Worm (Caenorhabditis elegans) whole organism, L4 larva: ENCODE measurements around the gene sqst-3.

Experiments used
- F26F4.8 ChIP-seq: fragments of 200-800 bp; sonication (Bioruptor generic); conservative IDR thresholded peaks from 2 replicates; pipeline ENCODE4 v1.3.6; 2022; ENCODE audit warnings: missing genetic modification characterization, missing compliant biosample characterization
- F44E2.7 ChIP-seq: fragments of 200-800 bp; sonication (Bioruptor generic); IDR thresholded peaks from 2 replicates; pipeline ENCODE4 v2.1.2; 2022; ENCODE audit warnings: missing genetic modification characterization, missing compliant biosample characterization
- T26A8.4 ChIP-seq: fragments of 200-800 bp; sonication (Bioruptor generic); IDR thresholded peaks from 2 replicates; pipeline ENCODE4 v1.3.6; 2022; ENCODE audit warnings: missing genetic modification characterization, missing compliant biosample characterization
- Y48G9A.11 ChIP-seq: fragments of 200-800 bp; sonication (Bioruptor generic); IDR thresholded peaks from 2 replicates; pipeline ENCODE4 v1.3.6; 2022; ENCODE audit warnings: missing genetic modification reagents, missing genetic modification characterization, missing compliant biosample characterization
- Y75B8A.6 ChIP-seq: fragments of 200-800 bp; sonication (Bioruptor generic); IDR thresholded peaks from 2 replicates; pipeline ENCODE4 v1.3.6; 2022; ENCODE audit warnings: missing genetic modification reagents, missing genetic modification characterization, missing compliant biosample characterization
- ZK337.2 ChIP-seq: fragments of 200-800 bp; sonication (Bioruptor generic); IDR thresholded peaks from 2 replicates; pipeline ENCODE4 v1.3.6; 2022; ENCODE audit warnings: missing genetic modification reagents, missing genetic modification characterization, missing compliant biosample characterization
- ama-1 ChIP-seq: fragments of 150-350 bp; optimal IDR thresholded peaks from 2 replicates; lab custom pipeline; 2014; ENCODE audit warnings: inconsistent platforms, mixed read lengths
- arid-1 ChIP-seq: fragments of 200-800 bp; sonication (Bioruptor generic); conservative IDR thresholded peaks from 2 replicates; pipeline ENCODE4 v1.3.6; 2022; ENCODE audit warnings: missing genetic modification reagents, missing genetic modification characterization, missing compliant biosample characterization
- ceh-20 ChIP-seq: fragments of 200-800 bp; sonication (Bioruptor generic); IDR thresholded peaks from 2 replicates; pipeline ENCODE4 v1.3.6; 2022; ENCODE audit warnings: missing genetic modification reagents, missing genetic modification characterization, missing compliant biosample characterization
- ceh-32 ChIP-seq: sonication (generic microtip); optimal IDR thresholded peaks from 2 replicates; lab custom pipeline; 2016; ENCODE audit warnings: mild to moderate bottlenecking, missing genetic modification characterization, missing compliant biosample characterization; ENCODE audit not compliant: poor library complexity
- ceh-44 ChIP-seq: fragments of 200-800 bp; sonication (Bioruptor generic); IDR thresholded peaks from 2 replicates; pipeline ENCODE4 v1.3.6; 2022; ENCODE audit warnings: missing genetic modification reagents, missing genetic modification characterization, missing compliant biosample characterization
- ces-1 ChIP-seq: fragments of 150-350 bp; sonication (generic microtip); optimal IDR thresholded peaks from 4 replicates; lab custom pipeline; 2014; ENCODE audit warnings: missing biosample characterization, missing genetic modification reagents, missing genetic modification characterization
- cey-2 ChIP-seq: sonication (generic microtip); optimal IDR thresholded peaks from 3 replicates; lab custom pipeline; 2017; ENCODE audit warnings: missing genetic modification characterization, mild to moderate bottlenecking, missing compliant biosample characterization, antibody characterized with exemption, borderline replicate concordance; ENCODE audit not compliant: insufficient read depth
- ctbp-1 ChIP-seq: fragments of 200-800 bp; sonication (Bioruptor generic); IDR thresholded peaks from 2 replicates; pipeline ENCODE4 v1.3.6; 2022; ENCODE audit warnings: missing genetic modification reagents, missing genetic modification characterization, missing compliant biosample characterization
- daf-16 ChIP-seq, 3 experiments: sonication (generic microtip); optimal IDR thresholded peaks; 2 replicates each; lab custom pipeline; 2016 to 2017; ENCODE audit warnings: missing genetic modification characterization in 3 of 3, missing genetic modification reagents in 3 of 3, mild to moderate bottlenecking in 2 of 3, missing compliant biosample characterization in 2 of 3, missing biosample characterization in 1 of 3, moderate library complexity in 1 of 3
- dmd-6 ChIP-seq: fragments of 200-800 bp; sonication (Bioruptor generic); IDR thresholded peaks from 2 replicates; pipeline ENCODE4 v1.3.6; 2022; ENCODE audit warnings: missing genetic modification reagents, missing genetic modification characterization, missing compliant biosample characterization
- dmd-9 ChIP-seq: fragments of 200-800 bp; sonication (Bioruptor generic); IDR thresholded peaks from 2 replicates; pipeline ENCODE4 v1.3.6; 2022; ENCODE audit warnings: missing genetic modification reagents, missing genetic modification characterization, missing compliant biosample characterization
- dve-1 ChIP-seq: sonication (generic microtip); optimal IDR thresholded peaks from 2 replicates; lab custom pipeline; 2017; ENCODE audit warnings: antibody characterized with exemption, mild to moderate bottlenecking, missing genetic modification characterization, missing compliant biosample characterization; ENCODE audit not compliant: insufficient read depth
- egl-43 ChIP-seq: fragments of 200-800 bp; sonication (Bioruptor generic); IDR thresholded peaks from 2 replicates; pipeline ENCODE4 v1.3.6; 2022; ENCODE audit warnings: missing genetic modification reagents, missing genetic modification characterization, missing compliant biosample characterization
- gei-8 ChIP-seq: fragments of 200-800 bp; sonication (Bioruptor generic); optimal IDR thresholded peaks from 2 replicates; lab custom pipeline; 2018; ENCODE audit warnings: mild to moderate bottlenecking, missing genetic modification characterization, missing compliant biosample characterization
- hlh-11 ChIP-seq: fragments of 200-800 bp; sonication (Bioruptor generic); optimal IDR thresholded peaks from 2 replicates; lab custom pipeline; 2018; ENCODE audit warnings: mild to moderate bottlenecking, missing genetic modification characterization, missing compliant biosample characterization
- lin-1 ChIP-seq: fragments of 200-800 bp; sonication (Bioruptor generic); IDR thresholded peaks from 2 replicates; pipeline ENCODE4 v1.3.6; 2022; ENCODE audit warnings: missing genetic modification reagents, missing genetic modification characterization, missing compliant biosample characterization
- lin-13 ChIP-seq: fragments of 150-350 bp; optimal IDR thresholded peaks from 2 replicates; lab custom pipeline; 2014; ENCODE audit warnings: missing biosample characterization, missing genetic modification reagents, missing genetic modification characterization
- madf-9 ChIP-seq: fragments of 200-800 bp; sonication (Bioruptor generic); conservative IDR thresholded peaks from 2 replicates; pipeline ENCODE4 v1.3.6; 2022; ENCODE audit warnings: missing genetic modification reagents, missing genetic modification characterization, missing compliant biosample characterization
- mdl-1 ChIP-seq, 2 experiments: fragments of 150-350 bp in 1 of 2; sonication (generic microtip) in 1 of 2; optimal IDR thresholded peaks; 2 replicates each; lab custom pipeline; 2014 to 2017; ENCODE audit warnings: missing biosample characterization in 2 of 2, missing genetic modification characterization in 2 of 2
- mdt-29 ChIP-seq: fragments of 200-800 bp; sonication (Bioruptor generic); IDR thresholded peaks from 2 replicates; pipeline ENCODE4 v1.3.6; 2022; ENCODE audit warnings: missing genetic modification reagents, missing genetic modification characterization, missing compliant biosample characterization
- mxl-3 ChIP-seq: fragments of 200-800 bp; sonication (Bioruptor generic); optimal IDR thresholded peaks from 2 replicates; lab custom pipeline; 2018; ENCODE audit warnings: mild to moderate bottlenecking, missing genetic modification characterization, missing compliant biosample characterization
- nhr-102 ChIP-seq: sonication (generic microtip); optimal IDR thresholded peaks from 2 replicates; lab custom pipeline; 2016; ENCODE audit warnings: mild to moderate bottlenecking, missing genetic modification characterization, moderate library complexity, missing compliant biosample characterization
- nhr-11 ChIP-seq: fragments of 150-350 bp; optimal IDR thresholded peaks from 2 replicates; lab custom pipeline; 2014; ENCODE audit warnings: missing biosample characterization, missing genetic modification characterization
- nhr-111 ChIP-seq: fragments of 200-800 bp; sonication (Bioruptor generic); optimal IDR thresholded peaks from 2 replicates; lab custom pipeline; 2018; ENCODE audit warnings: mild to moderate bottlenecking, missing genetic modification characterization, missing compliant biosample characterization
- nhr-28 ChIP-seq: fragments of 150-350 bp; optimal IDR thresholded peaks from 2 replicates; lab custom pipeline; 2014; ENCODE audit warnings: missing biosample characterization, missing genetic modification characterization
- nhr-42 ChIP-seq: fragments of 200-800 bp; sonication (Bioruptor generic); IDR thresholded peaks from 2 replicates; pipeline ENCODE4 v1.3.6; 2022; ENCODE audit warnings: missing genetic modification characterization, missing compliant biosample characterization
- nhr-77 ChIP-seq: fragments of 150-350 bp; optimal IDR thresholded peaks from 2 replicates; lab custom pipeline; 2014; ENCODE audit warnings: missing biosample characterization, missing genetic modification characterization
- php-3 ChIP-seq: fragments of 200-800 bp; sonication (Bioruptor generic); IDR thresholded peaks from 2 replicates; pipeline ENCODE4 v1.3.6; 2022; ENCODE audit warnings: missing genetic modification reagents, missing genetic modification characterization, missing compliant biosample characterization
- pqm-1 ChIP-seq: sonication (generic microtip); optimal IDR thresholded peaks from 2 replicates; lab custom pipeline; 2017; ENCODE audit warnings: missing biosample characterization, missing genetic modification characterization
- sdz-12 ChIP-seq: fragments of 200-800 bp; sonication (Bioruptor generic); optimal IDR thresholded peaks from 2 replicates; lab custom pipeline; 2018; ENCODE audit warnings: mild to moderate bottlenecking, missing genetic modification characterization, missing compliant biosample characterization
- set-16 ChIP-seq: fragments of 200-800 bp; sonication (Bioruptor generic); IDR thresholded peaks from 2 replicates; pipeline ENCODE4 v1.3.6; 2022; ENCODE audit warnings: missing genetic modification reagents, missing genetic modification characterization, missing compliant biosample characterization
- unc-39 ChIP-seq: sonication (generic microtip); optimal IDR thresholded peaks from 2 replicates; lab custom pipeline; 2017; ENCODE audit warnings: missing biosample characterization, missing genetic modification characterization
- unc-62 ChIP-seq, 3 experiments: fragments of 150-350 bp in 1 of 3; sonication (generic microtip); optimal IDR thresholded peaks in 2 of 3; peaks in 1 of 3; 1 replicate in 1 of 3; 2 replicates in 2 of 3; lab custom pipeline; 2014 to 2017; ENCODE audit warnings: missing biosample characterization in 3 of 3, missing genetic modification characterization in 3 of 3, missing genetic modification reagents in 3 of 3, missing genotype in 1 of 3
- zfp-3 ChIP-seq: fragments of 200-800 bp; sonication (Bioruptor generic); conservative IDR thresholded peaks from 2 replicates; pipeline ENCODE4 v1.3.6; 2022; ENCODE audit warnings: missing genetic modification reagents, missing genetic modification characterization, missing compliant biosample characterization

sqst-3 gene

ce11 chrV:19205450-19205849, 25.1 kb upstream of the sqst-3 start (continued):
- TF ChIP-seq ces-1 = no peak
- 0 out of 2 replicates have a peak, but pooled peaks have one; percentile 54 for TF ChIP-seq lin-1 (GFP tag; lab: Robert Waterston, UW)
- no peak for TF ChIP-seq ZK337.2
- no peak for TF ChIP-seq madf-9
- no peak for TF ChIP-seq ctbp-1 (GFP tag; lab: Robert Waterston, UW)
- TF ChIP-seq nhr-42 (GFP tag; lab: Robert Waterston, UW) = no peak
- TF ChIP-seq nhr-77 (tag; lab: Kevin White, UChicago) = peak; percentile 32
- TF ChIP-seq ceh-32 (tag; lab: Kevin White, UChicago) = no peak
- no peak for TF ChIP-seq T26A8.4 (GFP tag; lab: Robert Waterston, UW)
- TF ChIP-seq pqm-1 (tag; lab: Kevin White, UChicago) = peak; percentile 22
- no peak for TF ChIP-seq egl-43 (GFP tag; lab: Robert Waterston, UW)
- no peak for TF ChIP-seq zfp-3
- TF ChIP-seq set-16 (GFP tag; lab: Robert Waterston, UW) = no peak
- no peak for TF ChIP-seq ceh-44 (GFP tag; lab: Robert Waterston, UW)
- TF ChIP-seq unc-62 (GFP tag; optimal IDR thresholded peaks at IDR 0.05 in 1 of 2; lab: Kevin White, UChicago) = no peak
- TF ChIP-seq unc-62 (tag; optimal IDR thresholded peaks at IDR 0.05; lab: Kevin White, UChicago) = no peak
- TF ChIP-seq nhr-111 (GFP tag; lab: Kevin White, UChicago) = no peak
- TF ChIP-seq mdt-29 = no peak
- TF ChIP-seq unc-39 (tag; lab: Kevin White, UChicago) = no peak
- no peak for TF ChIP-seq gei-8 (GFP tag; lab: Kevin White, UChicago)

ce11 chrV:19206911-19207310, 23.7 kb upstream of the sqst-3 start:
- peak; percentile 86 for TF ChIP-seq dmd-6 (GFP tag; lab: Robert Waterston, UW)
- no peak for TF ChIP-seq ama-1 (lab: Kevin White, UChicago)
- TF ChIP-seq nhr-42 (GFP tag; lab: Robert Waterston, UW) = no peak
- peak in 1 of 2 experiments; percentile 13 for TF ChIP-seq mdl-1 (tag; optimal IDR thresholded peaks at IDR 0.05; lab: Kevin White, UChicago)
- TF ChIP-seq nhr-11 = no peak
- peak; percentile 78 for TF ChIP-seq pqm-1 (tag; lab: Kevin White, UChicago)
- no peak for TF ChIP-seq daf-16 (GFP tag; optimal IDR thresholded peaks at IDR 0.05; lab: Kevin White, UChicago)
- peak; percentile 75 for TF ChIP-seq daf-16 (tag; optimal IDR thresholded peaks at IDR 0.05; lab: Kevin White, UChicago)
- peak; percentile 6 for TF ChIP-seq mxl-3 (GFP tag; lab: Kevin White, UChicago)
- TF ChIP-seq nhr-28 = peak; percentile 59
- peak; percentile 84 for TF ChIP-seq php-3 (GFP tag; lab: Robert Waterston, UW)
- TF ChIP-seq sdz-12 (GFP tag; lab: Kevin White, UChicago) = no peak
- no peak for TF ChIP-seq ceh-32 (tag; lab: Kevin White, UChicago)
- no peak for TF ChIP-seq F26F4.8 (GFP tag; lab: Robert Waterston, UW)
- no peak for TF ChIP-seq cey-2
- no peak for TF ChIP-seq arid-1
- 0 out of 2 replicates have a peak, but pooled peaks have one; percentile 10 for TF ChIP-seq ceh-20 (GFP tag; lab: Robert Waterston, UW)
- TF ChIP-seq Y75B8A.6 (GFP tag; lab: Robert Waterston, UW) = no peak
- peak; percentile 66 for TF ChIP-seq dve-1 (tag; lab: Kevin White, UChicago)
- TF ChIP-seq nhr-77 (tag; lab: Kevin White, UChicago) = peak; percentile 32
- TF ChIP-seq dmd-9 (GFP tag; lab: Robert Waterston, UW) = no peak
- peak; percentile 9 for TF ChIP-seq nhr-102 (tag; lab: Kevin White, UChicago)
- peak; percentile 29 for TF ChIP-seq lin-13 (GFP tag; lab: Kevin White, UChicago)
- TF ChIP-seq F44E2.7 (GFP tag; lab: Robert Waterston, UW) = no peak
- TF ChIP-seq unc-62 (GFP tag; optimal IDR thresholded peaks at IDR 0.05 in 1 of 2; lab: Kevin White, UChicago) = no peak
- no peak for TF ChIP-seq unc-62 (tag; optimal IDR thresholded peaks at IDR 0.05; lab: Kevin White, UChicago)
- TF ChIP-seq hlh-11 = peak; percentile 70
- TF ChIP-seq Y48G9A.11 = no peak
